Fruit fly (Drosophila melanogaster) S2 (cell line): Measurements from ENCODE around the gene CG31673.

Experiments
- CG8478 ChIP-seq: fragments of >200 bp; optimal IDR thresholded peaks from 2 replicates; lab custom pipeline; 2018
- CTCF ChIP-seq, 2 experiments: fragments of >200 bp; optimal IDR thresholded peaks; 2 replicates each; lab custom pipeline; 2018

CG31673 gene

dm6 chr2L:20831060-20831459 lies 1.7 kb downstream of the CG31673 start, which contains the start of gene CG31674:
TSS of gene CG31674 (plus strand) at chr2L:20831262.
- TF ChIP-seq CTCF (optimal IDR thresholded peaks at IDR 0.05; lab: Kevin White, UChicago) (no peak), CG8478 (no peak)

- TF ChIP-seq CG8478 (no peak), CTCF (optimal IDR thresholded peaks at IDR 0.05; lab: Kevin White, UChicago) (peak; percentile 19 to 56)
Measured at dm6 chr2L:20835501-20835900, 6.1 kb downstream of the CG31673 start, which contains the start of gene Oseg5. TSS of gene Oseg5 (minus strand) at chr2L:20835840.

- no peak for TF ChIP-seq CG8478
Measured at dm6 chr2L:20837885-20838284, 8.5 kb downstream of the CG31673 start, which contains the start of gene Spn38F. TSS of gene Spn38F (minus strand) at chr2L:20837985.

dm6 chr2L:20840006-20840405 lies 10.6 kb downstream of the CG31673 start:
- TF ChIP-seq CG8478 (no peak), CTCF (optimal IDR thresholded peaks at IDR 0.05; lab: Kevin White, UChicago) (no peak)

dm6 chr2L:20840462-20841038 lies 11.1 kb downstream of the CG31673 start, which contains the start of gene CG31676:
TSS of gene CG31676 (plus strand) at chr2L:20840750.
- TF ChIP-seq CTCF (optimal IDR thresholded peaks at IDR 0.05; lab: Kevin White, UChicago) (no peak), CG8478 (no peak)

dm6 chr2L:20844381-20844780 lies 15.0 kb downstream of the CG31673 start:
- TF ChIP-seq CTCF (optimal IDR thresholded peaks at IDR 0.05; lab: Kevin White, UChicago), result no peak
- TF ChIP-seq CG8478, result no peak

dm6 chr2L:20849000-20849399 lies 19.6 kb downstream of the CG31673 start, which contains the start of gene CG14402:
TSS of gene CG14402 (plus strand) at chr2L:20849300.
- TF ChIP-seq CG8478 (no peak), CTCF (optimal IDR thresholded peaks at IDR 0.05; lab: Kevin White, UChicago) (no peak)

- TF ChIP-seq CG8478 (no peak), CTCF (optimal IDR thresholded peaks at IDR 0.05; lab: Kevin White, UChicago) (peak in 1 of 2 experiments; percentile 54)
Measured at dm6 chr2L:20851592-20851991, 22.2 kb downstream of the CG31673 start.

- no peak for TF ChIP-seq CG8478
- TF ChIP-seq CTCF (optimal IDR thresholded peaks at IDR 0.05; lab: Kevin White, UChicago), result no peak
Measured at dm6 chr2L:20852092-20852628, 22.8 kb downstream of the CG31673 start, which contains the start of gene twit. TSS of gene twit (plus strand) at chr2L:20852578.

- TF ChIP-seq CG8478, result no peak
- no peak for TF ChIP-seq CTCF (optimal IDR thresholded peaks at IDR 0.05; lab: Kevin White, UChicago)
Measured at dm6 chr2L:20857791-20858190, 28.4 kb downstream of the CG31673 start, which contains the start of gene CG14400. TSS of gene CG14400 (minus strand) at chr2L:20857891.

dm6 chr2L:20858371-20859340 lies 29.2 kb downstream of the CG31673 start, which contains the start of gene bero:
TSS of gene bero (plus strand) at chr2L:20858695.
- TF ChIP-seq CTCF (optimal IDR thresholded peaks at IDR 0.05; lab: Kevin White, UChicago), result no peak
- TF ChIP-seq CG8478, result no peak

- TF ChIP-seq CTCF (optimal IDR thresholded peaks at IDR 0.05; lab: Kevin White, UChicago), result no peak
- no peak for TF ChIP-seq CG8478
Measured at dm6 chr2L:20864764-20865265, 35.4 kb downstream of the CG31673 start, which contains the start of gene CG9338. TSS of gene CG9338 (plus strand) at chr2L:20865215.

- TF ChIP-seq CG8478 (no peak), CTCF (optimal IDR thresholded peaks at IDR 0.05; lab: Kevin White, UChicago) (no peak)
Measured at dm6 chr2L:20867381-20867780, 38.0 kb downstream of the CG31673 start, which contains the start of gene CG31675. TSS of gene CG31675 (plus strand) at chr2L:20867755.

dm6 chr2L:20868921-20869320 lies 39.5 kb downstream of the CG31673 start:
- TF ChIP-seq CTCF (optimal IDR thresholded peaks at IDR 0.05; lab: Kevin White, UChicago) (no peak), CG8478 (no peak)

- TF ChIP-seq CTCF (optimal IDR thresholded peaks at IDR 0.05; lab: Kevin White, UChicago) (no peak), CG8478 (no peak)
Measured at dm6 chr2L:20869804-20870295, 40.4 kb downstream of the CG31673 start, which contains the start of gene CG14401. TSS of gene CG14401 (plus strand) at chr2L:20869854.
